Fruit fly (Drosophila melanogaster): Measurements from ENCODE around the gene SecS.

The SecS gene

dm6 chr3R:5636519-5637430, 35.5 kb downstream of the SecS start, which contains the start of the genes CG31548 and CG12170:
Gene CG31548 (minus strand): TSS chr3R:5636852.
Gene CG12170 (plus strand): TSS chr3R:5637234.
- TF ChIP-seq Crg-1 (GFP tag; optimal IDR thresholded peaks at IDR 0.05) (peak; percentile 1), Clk (GFP tag; optimal IDR thresholded peaks at IDR 0.05) (no peak), ovo (GFP tag; optimal IDR thresholded peaks at IDR 0.05) (no peak), CG7101 (tag; optimal IDR thresholded peaks at IDR 0.05) (peak; percentile 56), cnc (optimal IDR thresholded peaks at IDR 0.05) (no peak), CG12768 (GFP tag; optimal IDR thresholded peaks at IDR 0.05) (peak; percentile 2), pad (GFP tag; optimal IDR thresholded peaks at IDR 0.05) (no peak), tj (GFP tag; optimal IDR thresholded peaks at IDR 0.05) (peak; percentile 27), cic (GFP tag; optimal IDR thresholded peaks at IDR 0.05) (no peak), CG14711 (tag; optimal IDR thresholded peaks at IDR 0.05) (peak; percentile 57), CG7045 (GFP tag; optimal IDR thresholded peaks at IDR 0.05) (peak; percentile 31), CG5204 (GFP tag; optimal IDR thresholded peaks at IDR 0.05) (no peak), kay (GFP tag; ENCODE audit: borderline replicate concordance) (no peak), toe (GFP tag; optimal IDR thresholded peaks at IDR 0.05) (no peak), CG11617 (GFP tag; optimal IDR thresholded peaks at IDR 0.05) (peak; percentile 78), bab1 (GFP tag; optimal IDR thresholded peaks at IDR 0.05) (no peak), Mnt (GFP tag; optimal IDR thresholded peaks at IDR 0.05) (peak; percentile 25), CG33017 (tag; optimal IDR thresholded peaks at IDR 0.05) (peak; percentile 49), Hr96 (GFP tag; optimal IDR thresholded peaks at IDR 0.05) (no peak), CG1620 (GFP tag; optimal IDR thresholded peaks at IDR 0.05) (no peak)

- no peak for TF ChIP-seq Mnt (GFP tag; optimal IDR thresholded peaks at IDR 0.05)
- no peak for TF ChIP-seq CG33017 (tag; optimal IDR thresholded peaks at IDR 0.05)
- no peak for TF ChIP-seq Clk (GFP tag; optimal IDR thresholded peaks at IDR 0.05)
- no peak for TF ChIP-seq kay (GFP tag; ENCODE audit: borderline replicate concordance)
- no peak for TF ChIP-seq tj (GFP tag; optimal IDR thresholded peaks at IDR 0.05)
- no peak for TF ChIP-seq CG5204 (GFP tag; optimal IDR thresholded peaks at IDR 0.05)
- TF ChIP-seq ovo (GFP tag; optimal IDR thresholded peaks at IDR 0.05) = no peak
- TF ChIP-seq CG14711 (tag; optimal IDR thresholded peaks at IDR 0.05) = no peak
- no peak for TF ChIP-seq Hr96 (GFP tag; optimal IDR thresholded peaks at IDR 0.05)
- TF ChIP-seq CG7101 (tag; optimal IDR thresholded peaks at IDR 0.05) = no peak
- no peak for TF ChIP-seq pad (GFP tag; optimal IDR thresholded peaks at IDR 0.05)
- no peak for TF ChIP-seq CG12768 (GFP tag; optimal IDR thresholded peaks at IDR 0.05)
- TF ChIP-seq Crg-1 (GFP tag; optimal IDR thresholded peaks at IDR 0.05) = no peak
- no peak for TF ChIP-seq cnc (optimal IDR thresholded peaks at IDR 0.05)
- no peak for TF ChIP-seq bab1 (GFP tag; optimal IDR thresholded peaks at IDR 0.05)
- no peak for TF ChIP-seq CG7045 (GFP tag; optimal IDR thresholded peaks at IDR 0.05)
- no peak for TF ChIP-seq cic (GFP tag; optimal IDR thresholded peaks at IDR 0.05)
- no peak for TF ChIP-seq CG11617 (GFP tag; optimal IDR thresholded peaks at IDR 0.05)
- TF ChIP-seq toe (GFP tag; optimal IDR thresholded peaks at IDR 0.05) = no peak
- no peak for TF ChIP-seq CG1620 (GFP tag; optimal IDR thresholded peaks at IDR 0.05)
Observed at dm6 chr3R:5643421-5643820, 42.2 kb downstream of the SecS start.

dm6 chr3R:5647705-5648568, 46.7 kb downstream of the SecS start:
- TF ChIP-seq Hr96 (GFP tag; optimal IDR thresholded peaks at IDR 0.05) (no peak), Mnt (GFP tag; optimal IDR thresholded peaks at IDR 0.05) (peak; percentile 41), CG33017 (tag; optimal IDR thresholded peaks at IDR 0.05) (peak; percentile 46), CG7045 (GFP tag; optimal IDR thresholded peaks at IDR 0.05) (no peak), pad (GFP tag; optimal IDR thresholded peaks at IDR 0.05) (peak; percentile 26), CG12768 (GFP tag; optimal IDR thresholded peaks at IDR 0.05) (peak; percentile 15), CG7101 (tag; optimal IDR thresholded peaks at IDR 0.05) (peak; percentile 22), Clk (GFP tag; optimal IDR thresholded peaks at IDR 0.05) (no peak), bab1 (GFP tag; optimal IDR thresholded peaks at IDR 0.05) (no peak), CG1620 (GFP tag; optimal IDR thresholded peaks at IDR 0.05) (peak; percentile 4), tj (GFP tag; optimal IDR thresholded peaks at IDR 0.05) (peak; percentile 25)

- TF ChIP-seq pad (GFP tag; optimal IDR thresholded peaks at IDR 0.05) = peak; percentile 56
- TF ChIP-seq CG7045 (GFP tag; optimal IDR thresholded peaks at IDR 0.05) = peak; percentile 29
- TF ChIP-seq CG1620 (GFP tag; optimal IDR thresholded peaks at IDR 0.05) = peak; percentile 72
- no peak for TF ChIP-seq cnc (optimal IDR thresholded peaks at IDR 0.05)
- peak; percentile 60 for TF ChIP-seq Crg-1 (GFP tag; optimal IDR thresholded peaks at IDR 0.05)
- TF ChIP-seq CG12768 (GFP tag; optimal IDR thresholded peaks at IDR 0.05) = peak; percentile 39
- TF ChIP-seq Hr96 (GFP tag; optimal IDR thresholded peaks at IDR 0.05) = peak; percentile 60
- TF ChIP-seq kay (GFP tag; ENCODE audit: borderline replicate concordance) = no peak
- peak; percentile 42 for TF ChIP-seq bab1 (GFP tag; optimal IDR thresholded peaks at IDR 0.05)
- peak; percentile 54 for TF ChIP-seq CG33017 (tag; optimal IDR thresholded peaks at IDR 0.05)
- TF ChIP-seq cic (GFP tag; optimal IDR thresholded peaks at IDR 0.05) = peak; percentile 33
- TF ChIP-seq Clk (GFP tag; optimal IDR thresholded peaks at IDR 0.05) = peak; percentile 37
- peak; percentile 86 for TF ChIP-seq CG11617 (GFP tag; optimal IDR thresholded peaks at IDR 0.05)
- TF ChIP-seq tj (GFP tag; optimal IDR thresholded peaks at IDR 0.05) = peak; percentile 96
- TF ChIP-seq CG5204 (GFP tag; optimal IDR thresholded peaks at IDR 0.05) = no peak
- TF ChIP-seq CG7101 (tag; optimal IDR thresholded peaks at IDR 0.05) = peak; percentile 75
- peak; percentile 61 for TF ChIP-seq toe (GFP tag; optimal IDR thresholded peaks at IDR 0.05)
- peak; percentile 56 for TF ChIP-seq ovo (GFP tag; optimal IDR thresholded peaks at IDR 0.05)
- peak; percentile 26 for TF ChIP-seq Mnt (GFP tag; optimal IDR thresholded peaks at IDR 0.05)
- peak; percentile 60 for TF ChIP-seq CG14711 (tag; optimal IDR thresholded peaks at IDR 0.05)
Observed at dm6 chr3R:5648569-5649476, 47.6 kb downstream of the SecS start, which contains the start of the genes MTA1-like and Sec23. Gene MTA1-like (minus strand): TSS chr3R:5648738. Gene Sec23 (plus strand): TSS chr3R:5649065.
